Worm (Caenorhabditis elegans): Measurements from ENCODE around the gene cest-9.1.

DNA sequence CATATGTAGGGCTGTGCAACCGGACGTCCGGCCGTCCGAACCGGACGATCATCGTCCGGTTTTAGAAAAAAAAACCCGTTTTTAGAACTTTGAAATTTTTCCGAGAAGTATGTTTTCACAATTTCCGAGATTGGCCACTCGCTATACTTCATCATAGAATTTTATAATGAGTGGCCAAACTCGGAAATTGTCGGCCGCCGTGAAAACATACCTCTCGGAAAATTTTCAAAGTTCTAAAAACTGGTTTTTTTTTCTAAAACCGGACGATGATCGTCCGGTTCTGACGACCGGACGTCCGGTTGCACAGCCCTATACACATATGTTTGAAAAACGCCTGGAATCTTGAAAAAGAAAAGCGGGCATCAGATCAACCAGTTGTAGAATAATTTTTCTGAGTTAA lies 1.1 kb downstream of the cest-9.1 start:
- TF ChIP-seq npax-4 (tag; optimal IDR thresholded peaks at IDR 0.05) = no peak
- no peak for TF ChIP-seq ceh-14 (tag; optimal IDR thresholded peaks at IDR 0.05)
- TF ChIP-seq ceh-30 (tag; optimal IDR thresholded peaks at IDR 0.05) = no peak
- no peak for TF ChIP-seq ceh-9 (tag; optimal IDR thresholded peaks at IDR 0.05)
- no peak for TF ChIP-seq pqm-1 (tag; optimal IDR thresholded peaks at IDR 0.05)
- TF ChIP-seq ceh-48 (tag; optimal IDR thresholded peaks at IDR 0.05) = no peak
- no peak for TF ChIP-seq nhr-11 (tag; optimal IDR thresholded peaks at IDR 0.05)
- no peak for TF ChIP-seq ama-1 (optimal IDR thresholded peaks at IDR 0.05)
- TF ChIP-seq dve-1 (tag; optimal IDR thresholded peaks at IDR 0.05) = no peak
- no peak for TF ChIP-seq fkh-10 (GFP tag; optimal IDR thresholded peaks at IDR 0.05)
- TF ChIP-seq C38D4.7 (GFP tag; optimal IDR thresholded peaks at IDR 0.05) = no peak
